Worm (Caenorhabditis elegans): ENCODE measurements around the gene col-19.

- TF ChIP-seq T22C8.4 (GFP tag; IDR thresholded peaks at IDR 0.05) (no peak), flt-1 (GFP tag; IDR thresholded peaks at IDR 0.05) (no peak)
These were observed 37.8 kb downstream of the col-19 start for ce11 chrX:459316-459715.
